Fruit fly (Drosophila melanogaster) whole organism, prepupa: ENCODE data around the gene CG3655.
A peak's percentile ranks its signal among the peaks of the same experiment; 100 is the strongest.

Experiments used
- Blimp-1 ChIP-seq: fragments of 200-800 bp; sonication (Bioruptor generic); optimal IDR thresholded peaks from 3 replicates; lab custom pipeline; 2017; ENCODE audit warnings: missing biosample characterization, missing genetic modification characterization, mild to moderate bottlenecking, moderate library complexity, missing genetic modification reagents
- CG10669 ChIP-seq: fragments of 200-800 bp; sonication (Bioruptor generic); optimal IDR thresholded peaks from 3 replicates; lab custom pipeline; 2018; ENCODE audit warnings: missing biosample characterization, mild to moderate bottlenecking, missing genetic modification characterization, moderate library complexity
- CG11294 ChIP-seq: fragments of 200-800 bp; sonication (Bioruptor generic); IDR thresholded peaks from 2 replicates; pipeline ENCODE4 v1.3.6; 2022; ENCODE audit warnings: missing biosample characterization, missing genetic modification characterization
- CG11762 ChIP-seq: fragments of 200-800 bp; sonication (Bioruptor generic); optimal IDR thresholded peaks from 3 replicates; lab custom pipeline; 2016; ENCODE audit warnings: missing biosample characterization, missing genetic modification characterization; ENCODE audit not compliant: insufficient read depth
- CG11902 ChIP-seq: fragments of 200-800 bp; sonication (Bioruptor generic); optimal IDR thresholded peaks from 3 replicates; lab custom pipeline; 2016; ENCODE audit warnings: missing biosample characterization, missing genetic modification characterization
- CG1621 ChIP-seq: fragments of 200-800 bp; sonication (Bioruptor generic); optimal IDR thresholded peaks from 3 replicates; lab custom pipeline; 2018; ENCODE audit warnings: missing biosample characterization, mild to moderate bottlenecking, missing genetic modification characterization
- CG3032 ChIP-seq: fragments of 200-800 bp; optimal IDR thresholded peaks from 2 replicates; lab custom pipeline; 2019; ENCODE audit warnings: missing biosample characterization, mild to moderate bottlenecking, missing genetic modification characterization, moderate library complexity
- CG34406 ChIP-seq: fragments of 200-800 bp; sonication (Bioruptor generic); optimal IDR thresholded peaks from 3 replicates; lab custom pipeline; 2016; ENCODE audit warnings: missing biosample characterization, missing genetic modification characterization
- CG4318 ChIP-seq: fragments of 200-800 bp; sonication (Bioruptor generic); optimal IDR thresholded peaks from 3 replicates; lab custom pipeline; 2017; ENCODE audit warnings: missing biosample characterization, mild to moderate bottlenecking, missing genetic modification characterization
- CG6276 ChIP-seq: fragments of 200-800 bp; sonication (Bioruptor generic); optimal IDR thresholded peaks from 2 replicates; lab custom pipeline; 2017; ENCODE audit warnings: missing biosample characterization, mild to moderate bottlenecking, missing genetic modification characterization
- CG6792 ChIP-seq: fragments of 200-800 bp; sonication (Bioruptor generic); optimal IDR thresholded peaks from 3 replicates; lab custom pipeline; 2016; ENCODE audit warnings: missing biosample characterization, missing genetic modification characterization
- CG6808 ChIP-seq: fragments of 200-800 bp; sonication (Bioruptor generic); optimal IDR thresholded peaks from 3 replicates; lab custom pipeline; 2017; ENCODE audit warnings: missing biosample characterization, missing genetic modification characterization, mild to moderate bottlenecking, moderate library complexity, missing genetic modification reagents
- CG8119 ChIP-seq: fragments of 200-800 bp; sonication (Bioruptor generic); IDR thresholded peaks from 3 replicates; pipeline ENCODE4 v1.3.6; 2022; ENCODE audit warnings: missing biosample characterization, missing genetic modification characterization
- CG9139 ChIP-seq: fragments of 200-800 bp; sonication (Bioruptor generic); optimal IDR thresholded peaks from 3 replicates; lab custom pipeline; 2017; ENCODE audit warnings: missing biosample characterization, mild to moderate bottlenecking, missing genetic modification characterization
- Eip78C ChIP-seq: fragments of 200-800 bp; sonication (Bioruptor generic); peaks from one replicate; lab custom pipeline; 2016; ENCODE audit warnings: missing biosample characterization, missing genetic modification characterization
- Ets21C ChIP-seq: fragments of 200-800 bp; sonication (Bioruptor generic); optimal IDR thresholded peaks from 3 replicates; lab custom pipeline; 2016; ENCODE audit warnings: missing biosample characterization, missing genetic modification characterization
- Ets96B ChIP-seq: fragments of 200-800 bp; optimal IDR thresholded peaks from 2 replicates; lab custom pipeline; 2019; ENCODE audit warnings: missing biosample characterization, mild to moderate bottlenecking, missing genetic modification characterization, moderate library complexity
- Hr39 ChIP-seq: fragments of 200-800 bp; sonication (Bioruptor generic); optimal IDR thresholded peaks from 2 replicates; lab custom pipeline; 2016; ENCODE audit warnings: missing biosample characterization, missing genetic modification characterization
- Hr4 ChIP-seq: fragments of 200-800 bp; sonication (Bioruptor generic); optimal IDR thresholded peaks from 3 replicates; lab custom pipeline; 2016; ENCODE audit warnings: missing biosample characterization, missing genetic modification characterization
- Lpt ChIP-seq: fragments of 200-800 bp; sonication (Bioruptor generic); optimal IDR thresholded peaks from 3 replicates; lab custom pipeline; 2016; ENCODE audit warnings: missing biosample characterization, missing genetic modification characterization
- Met ChIP-seq: fragments of 200-800 bp; sonication (Bioruptor generic); optimal IDR thresholded peaks from 3 replicates; lab custom pipeline; 2016; ENCODE audit warnings: missing biosample characterization, missing genetic modification characterization
- OdsH ChIP-seq: fragments of 200-800 bp; sonication (Bioruptor generic); optimal IDR thresholded peaks from 3 replicates; lab custom pipeline; 2016; ENCODE audit warnings: missing biosample characterization, missing genetic modification characterization
- achi ChIP-seq: fragments of 200-800 bp; sonication (Bioruptor generic); optimal IDR thresholded peaks from 3 replicates; lab custom pipeline; 2016; ENCODE audit warnings: missing biosample characterization, missing genetic modification characterization
- esn ChIP-seq: fragments of 200-800 bp; sonication (Bioruptor generic); optimal IDR thresholded peaks from 2 replicates; lab custom pipeline; 2016; ENCODE audit warnings: missing biosample characterization, mild to moderate bottlenecking, missing genetic modification characterization, moderate library complexity
- fd85E ChIP-seq: fragments of 200-800 bp; sonication (Bioruptor generic); optimal IDR thresholded peaks from 3 replicates; lab custom pipeline; 2016; ENCODE audit warnings: missing biosample characterization, missing genetic modification characterization
- fkh ChIP-seq: fragments of 200-800 bp; sonication (Bioruptor generic); optimal IDR thresholded peaks from 3 replicates; lab custom pipeline; 2017; ENCODE audit warnings: missing biosample characterization, mild to moderate bottlenecking, missing genetic modification characterization, moderate library complexity
- lz ChIP-seq: fragments of 200-800 bp; sonication (Bioruptor generic); optimal IDR thresholded peaks from 3 replicates; lab custom pipeline; 2016; ENCODE audit warnings: missing biosample characterization, missing genetic modification characterization
- salr ChIP-seq, 2 experiments: fragments of 200-800 bp; sonication (Bioruptor generic); optimal IDR thresholded peaks; 3 replicates each; lab custom pipeline; 2016 to 2018; ENCODE audit warnings: missing biosample characterization in 2 of 2, missing genetic modification characterization in 2 of 2, mild to moderate bottlenecking in 1 of 2
- spab ChIP-seq: fragments of 200-800 bp; sonication (Bioruptor generic); optimal IDR thresholded peaks from 2 replicates; lab custom pipeline; 2017; ENCODE audit warnings: missing biosample characterization, mild to moderate bottlenecking, missing genetic modification characterization, missing genetic modification reagents
- ss ChIP-seq, 2 experiments: fragments of 200-800 bp; sonication (Bioruptor generic); optimal IDR thresholded peaks; 2 replicates in 1 of 2; 3 replicates in 1 of 2; lab custom pipeline; 2017 to 2018; ENCODE audit warnings: mild to moderate bottlenecking in 2 of 2, missing biosample characterization in 2 of 2, missing genetic modification characterization in 2 of 2, moderate library complexity in 1 of 2
- svp ChIP-seq: fragments of 200-800 bp; sonication (Bioruptor generic); peaks from one replicate; lab custom pipeline; 2016; ENCODE audit warnings: missing biosample characterization, missing genetic modification characterization
- vri ChIP-seq: fragments of 200-800 bp; sonication (Bioruptor generic); optimal IDR thresholded peaks from 3 replicates; lab custom pipeline; 2016; ENCODE audit warnings: missing biosample characterization, mild to moderate bottlenecking, missing genetic modification characterization

The CG3655 gene

DNA sequence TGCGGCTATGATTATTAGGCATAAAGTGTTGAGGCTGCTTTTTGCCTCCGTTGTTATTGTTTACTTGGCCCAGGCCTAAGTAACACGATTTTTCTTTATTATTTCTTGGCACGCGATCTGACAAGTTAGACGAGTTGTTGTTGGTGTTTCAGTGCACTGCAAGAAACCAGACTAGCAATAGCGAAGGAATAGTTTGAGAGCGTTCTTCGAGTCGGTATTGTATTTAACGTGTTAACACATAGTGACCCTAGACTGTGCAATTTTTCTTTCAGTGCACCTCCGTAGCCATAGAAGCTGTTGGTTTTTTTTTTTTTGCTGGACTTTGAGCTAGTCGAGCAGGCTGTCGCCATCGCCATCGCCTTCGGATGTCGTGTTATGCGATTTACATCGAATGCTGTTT is 15.5 kb downstream of the CG3655 start (continued):
- TF ChIP-seq Lpt (GFP tag; lab: Kevin White, UChicago) (peak; percentile 74), CG3032 (tag; lab: Kevin White, UChicago) (no peak), lz (no peak), CG11902 (GFP tag; lab: Kevin White, UChicago) (no peak), CG6276 (GFP tag; lab: Kevin White, UChicago) (peak; percentile 87), CG11762 (GFP tag; lab: Kevin White, UChicago) (peak; percentile 6)
- TF ChIP-seq, all 60 proteins: peak for 26

DNA sequence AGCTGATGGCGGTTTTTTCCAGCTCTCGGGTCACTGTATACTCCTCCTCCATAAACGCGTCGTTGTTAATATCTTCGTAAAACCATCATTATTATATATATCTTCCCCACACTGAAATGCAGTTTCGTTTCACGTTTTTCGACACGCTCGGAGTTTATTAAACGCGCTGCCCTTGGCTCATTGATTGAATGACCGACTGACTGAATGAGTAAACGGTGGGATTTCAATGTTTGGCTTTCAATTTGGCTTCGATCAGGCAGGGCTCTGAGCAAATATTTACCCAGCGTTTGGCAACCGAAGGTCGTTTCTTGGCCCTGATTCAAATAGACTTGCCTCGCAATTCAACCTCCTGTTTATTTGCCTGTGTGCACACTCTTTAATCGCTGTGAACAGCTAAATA is 24.5 kb downstream of the CG3655 start:
- no peak for TF ChIP-seq CG8119 (GFP tag; lab: Robert Waterston, UW)
- TF ChIP-seq fkh (GFP tag; lab: Kevin White, UChicago): peak; percentile 7
- TF ChIP-seq CG6792: no peak
- no peak for TF ChIP-seq esn

DNA sequence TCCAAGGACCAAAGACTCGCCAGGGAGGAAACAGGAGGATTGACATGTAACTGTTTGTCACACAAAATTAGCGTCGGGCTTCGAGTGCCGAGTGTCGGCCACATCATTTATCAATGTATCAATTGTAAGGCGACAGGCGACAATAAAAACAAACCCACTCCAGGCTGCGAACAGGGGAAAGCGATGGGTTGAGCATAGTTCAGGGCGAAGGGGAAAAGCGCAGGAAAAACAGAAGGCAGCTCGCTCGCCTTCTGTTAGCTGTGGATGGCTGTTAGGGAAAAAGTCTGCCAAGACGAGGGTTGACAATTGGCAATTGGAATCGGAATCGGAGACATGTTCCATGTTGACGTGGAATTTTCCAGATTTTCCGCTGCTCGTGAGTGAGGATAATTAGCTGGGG is 25.4 kb downstream of the CG3655 start:
- TF ChIP-seq Ets96B (tag; lab: Kevin White, UChicago) (no peak), CG11902 (GFP tag; lab: Kevin White, UChicago) (no peak), fd85E (GFP tag; lab: Kevin White, UChicago) (no peak), CG4318 (GFP tag; lab: Kevin White, UChicago) (no peak), CG11294 (no peak), CG1621 (tag; lab: Kevin White, UChicago) (no peak), CG6792 (no peak), esn (no peak), salr (GFP tag; optimal IDR thresholded peaks at IDR 0.05; lab: Kevin White, UChicago) (no peak), Met (GFP tag; lab: Kevin White, UChicago) (no peak), CG6808 (GFP tag; lab: Kevin White, UChicago) (no peak), spab (GFP tag; lab: Kevin White, UChicago) (no peak), CG34406 (GFP tag; lab: Kevin White, UChicago) (no peak), Ets21C (GFP tag; lab: Kevin White, UChicago) (no peak), CG11762 (GFP tag; lab: Kevin White, UChicago) (no peak)

DNA sequence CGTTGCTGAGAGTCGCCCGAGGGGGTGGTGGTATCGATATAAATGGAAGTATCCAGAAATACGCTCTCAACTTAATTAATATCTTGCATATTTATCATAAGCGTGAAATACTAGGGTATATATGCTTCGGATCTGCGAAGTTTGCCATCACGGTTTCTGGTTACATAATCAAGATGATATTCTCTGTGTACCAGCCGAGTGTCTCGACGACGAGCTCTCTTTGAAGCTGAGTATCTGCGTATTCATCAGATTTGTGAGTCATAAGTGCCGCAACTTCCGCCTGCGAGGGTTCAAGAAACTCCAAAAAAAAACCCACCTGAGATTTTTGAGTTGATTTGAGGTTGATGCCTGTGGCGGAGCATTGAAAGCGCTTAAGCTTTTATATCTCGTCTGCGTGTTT is 27.1 kb downstream of the CG3655 start:
- TF ChIP-seq Eip78C (GFP tag; lab: Kevin White, UChicago): peak; percentile 6
- no peak for TF ChIP-seq Blimp-1 (GFP tag; lab: Kevin White, UChicago)
- TF ChIP-seq Ets21C (GFP tag; lab: Kevin White, UChicago): no peak
- TF ChIP-seq vri: peak; percentile 13
- peak; percentile 7 for TF ChIP-seq svp (GFP tag; lab: Kevin White, UChicago)
- peak; percentile 32 for TF ChIP-seq Hr39 (GFP tag; lab: Kevin White, UChicago)

DNA sequence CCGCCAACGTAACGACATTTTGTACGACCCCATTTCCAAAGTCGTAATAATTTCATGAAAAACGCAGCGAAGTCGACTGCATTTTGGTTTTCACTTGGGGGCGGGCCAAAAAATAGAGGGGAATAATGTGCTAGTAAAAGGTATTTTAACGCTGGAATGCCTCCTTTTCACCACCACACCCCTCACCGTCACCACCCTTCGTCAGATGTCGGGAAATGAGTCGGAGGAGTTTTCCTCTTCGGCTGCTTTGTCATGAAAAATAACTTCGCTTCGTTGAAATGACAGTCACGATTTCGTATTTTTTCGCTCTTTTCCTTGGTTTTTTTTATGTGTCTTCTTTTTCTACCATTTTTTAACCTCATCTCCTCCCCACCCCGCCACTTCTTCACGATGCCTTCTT is 30.9 kb downstream of the CG3655 start:
- TF ChIP-seq Hr4: no peak
- no peak for TF ChIP-seq CG10669 (GFP tag; lab: Kevin White, UChicago)
- TF ChIP-seq fd85E (GFP tag; lab: Kevin White, UChicago): no peak
- peak; percentile 7 for TF ChIP-seq spab (GFP tag; lab: Kevin White, UChicago)
- TF ChIP-seq OdsH (GFP tag; lab: Kevin White, UChicago): no peak
- no peak for TF ChIP-seq achi (GFP tag; lab: Kevin White, UChicago)
- TF ChIP-seq ss (GFP tag; optimal IDR thresholded peaks at IDR 0.05; lab: Kevin White, UChicago): peak; percentile 27 to 63
- TF ChIP-seq Eip78C (GFP tag; lab: Kevin White, UChicago): peak; percentile 36
- TF ChIP-seq CG6808 (GFP tag; lab: Kevin White, UChicago): peak; percentile 31
- peak; percentile 6 for TF ChIP-seq CG9139 (GFP tag; lab: Kevin White, UChicago)
- no peak for TF ChIP-seq esn
